Fruit fly (Drosophila melanogaster) whole organism, embryonic: ENCODE results near the gene sdt.

Source experiments
- Bteb2 ChIP-seq: fragments of 200-800 bp; sonication (Bioruptor generic); optimal IDR thresholded peaks from 2 replicates; lab custom pipeline; 2016; ENCODE audit warnings: missing biosample characterization, missing genetic modification characterization
- CG10209 ChIP-seq: fragments of 200-800 bp; sonication (Bioruptor generic); optimal IDR thresholded peaks from 3 replicates; lab custom pipeline; 2017; ENCODE audit warnings: missing biosample characterization, mild to moderate bottlenecking, missing genetic modification characterization, missing genetic modification reagents
- CG11093 ChIP-seq: fragments of 200-800 bp; sonication (Bioruptor generic); IDR thresholded peaks from 3 replicates; pipeline ENCODE4 v1.3.6; 2022; ENCODE audit warnings: missing biosample characterization, missing genetic modification characterization
- CG11247 ChIP-seq: fragments of 200-800 bp; sonication (Bioruptor generic); IDR thresholded peaks from 2 replicates; pipeline ENCODE4 v1.3.6; 2022; ENCODE audit warnings: missing biosample characterization, missing genetic modification characterization
- CG12155 ChIP-seq: fragments of 200-800 bp; sonication (Bioruptor generic); optimal IDR thresholded peaks from 3 replicates; lab custom pipeline; 2016; ENCODE audit warnings: missing biosample characterization, missing genetic modification characterization
- CG12299 ChIP-seq: fragments of 200-800 bp; sonication (Bioruptor generic); optimal IDR thresholded peaks from 2 replicates; lab custom pipeline; 2018; ENCODE audit warnings: missing biosample characterization, mild to moderate bottlenecking, missing genetic modification characterization
- CG12744 ChIP-seq: fragments of 200-800 bp; sonication (Bioruptor generic); optimal IDR thresholded peaks from 2 replicates; lab custom pipeline; 2016; ENCODE audit warnings: missing biosample characterization, missing genetic modification characterization
- CG12769 ChIP-seq: fragments of 200-800 bp; sonication (Bioruptor generic); optimal IDR thresholded peaks from 2 replicates; lab custom pipeline; 2019; ENCODE audit warnings: missing biosample characterization, mild to moderate bottlenecking, missing genetic modification characterization, moderate library complexity
- CG14710 ChIP-seq: fragments of 200-800 bp; sonication (Bioruptor generic); optimal IDR thresholded peaks from 3 replicates; lab custom pipeline; 2019; ENCODE audit warnings: missing biosample characterization, mild to moderate bottlenecking, missing genetic modification characterization, moderate library complexity
- CG1529 ChIP-seq: fragments of 200-800 bp; sonication (Bioruptor generic); optimal IDR thresholded peaks from 3 replicates; lab custom pipeline; 2018; ENCODE audit warnings: missing biosample characterization, missing genetic modification characterization
- CG16779 ChIP-seq: fragments of 200-800 bp; sonication (Bioruptor generic); IDR thresholded peaks from 2 replicates; pipeline ENCODE4 v1.3.6; 2022; ENCODE audit warnings: missing biosample characterization, missing genetic modification characterization
- CG16863 ChIP-seq: fragments of 200-800 bp; sonication (Bioruptor generic); optimal IDR thresholded peaks from 3 replicates; lab custom pipeline; 2016; ENCODE audit warnings: missing biosample characterization, missing genetic modification characterization
- CG17361 ChIP-seq: fragments of 200-800 bp; sonication (Bioruptor generic); IDR thresholded peaks from 3 replicates; pipeline ENCODE4 v1.3.6; 2022; ENCODE audit warnings: missing biosample characterization, missing genetic modification characterization
- CG17612 ChIP-seq: fragments of 200-800 bp; sonication (Bioruptor generic); IDR thresholded peaks from 2 replicates; pipeline ENCODE4 v1.3.6; 2022; ENCODE audit warnings: missing biosample characterization, missing genetic modification characterization
- CG31441 ChIP-seq: fragments of 200-800 bp; sonication (Bioruptor generic); IDR thresholded peaks from 2 replicates; pipeline ENCODE4 v1.3.6; 2022; ENCODE audit warnings: missing biosample characterization, missing genetic modification characterization
- CG3726 ChIP-seq: fragments of 200-800 bp; sonication (Bioruptor generic); IDR thresholded peaks from 3 replicates; pipeline ENCODE4, ENCODE4 v1.3.6; 2022; ENCODE audit warnings: missing biosample characterization, missing genetic modification characterization
- CG8359 ChIP-seq: fragments of 200-800 bp; sonication (Bioruptor generic); optimal IDR thresholded peaks from 2 replicates; lab custom pipeline; 2017; ENCODE audit warnings: missing biosample characterization, mild to moderate bottlenecking, missing genetic modification characterization, borderline replicate concordance
- CrebB ChIP-seq: fragments of 200-800 bp; sonication (Bioruptor generic); optimal IDR thresholded peaks from 3 replicates; lab custom pipeline; 2018; ENCODE audit warnings: missing biosample characterization, mild to moderate bottlenecking, missing genetic modification characterization
- E2f1 ChIP-seq: fragments of 200-800 bp; sonication (Bioruptor generic); IDR thresholded peaks from 2 replicates; pipeline ENCODE4 v1.3.6; 2022; ENCODE audit warnings: missing biosample characterization, missing genetic modification characterization
- Fer1 ChIP-seq: fragments of 200-800 bp; sonication (Bioruptor generic); optimal IDR thresholded peaks from 2 replicates; lab custom pipeline; 2017; ENCODE audit warnings: missing biosample characterization, mild to moderate bottlenecking, missing genetic modification characterization
- HLH54F ChIP-seq: fragments of 200-800 bp; sonication (Bioruptor generic); optimal IDR thresholded peaks from 3 replicates; lab custom pipeline; 2016; ENCODE audit warnings: missing biosample characterization, missing genetic modification characterization
- Hr3 ChIP-seq: fragments of 200-800 bp; sonication (Bioruptor generic); optimal IDR thresholded peaks from 3 replicates; lab custom pipeline; 2016; ENCODE audit warnings: missing biosample characterization, missing genetic modification characterization
- Lhr ChIP-seq: fragments of 200-800 bp; sonication (Bioruptor generic); optimal IDR thresholded peaks from 3 replicates; lab custom pipeline; 2017; ENCODE audit warnings: mild to moderate bottlenecking, missing biosample characterization, missing genetic modification reagents, missing genetic modification characterization
- Mes4 ChIP-seq: fragments of 200-800 bp; sonication (Bioruptor generic); optimal IDR thresholded peaks from 2 replicates; lab custom pipeline; 2016; ENCODE audit warnings: missing biosample characterization, missing genetic modification characterization
- Oli ChIP-seq: fragments of 200-800 bp; sonication (Bioruptor generic); optimal IDR thresholded peaks from 2 replicates; lab custom pipeline; 2018; ENCODE audit warnings: missing biosample characterization, mild to moderate bottlenecking, missing genetic modification characterization, moderate library complexity
- Sox100B ChIP-seq: fragments of 200-800 bp; sonication (Bioruptor generic); optimal IDR thresholded peaks from 3 replicates; lab custom pipeline; 2018; ENCODE audit warnings: missing biosample characterization, mild to moderate bottlenecking, missing genetic modification characterization
- Sry-β ChIP-seq: fragments of 200-800 bp; sonication (Bioruptor generic); optimal IDR thresholded peaks from 2 replicates; lab custom pipeline; 2018; ENCODE audit warnings: missing biosample characterization, mild to moderate bottlenecking, missing genetic modification characterization, moderate library complexity
- Sry-δ ChIP-seq: fragments of 200-800 bp; sonication (Bioruptor generic); optimal IDR thresholded peaks from 2 replicates; lab custom pipeline; 2016; ENCODE audit warnings: missing biosample characterization, missing genetic modification characterization
- amos ChIP-seq: fragments of 200-800 bp; sonication (Bioruptor generic); IDR thresholded peaks from 2 replicates; pipeline ENCODE4 v1.3.6; 2022; ENCODE audit warnings: missing biosample characterization, missing genetic modification characterization; ENCODE audit not compliant: partially characterized antibody
- ara ChIP-seq: fragments of 200-800 bp; sonication (Bioruptor generic); IDR thresholded peaks from 2 replicates; pipeline ENCODE4 v1.3.6; 2022; ENCODE audit warnings: missing biosample characterization, missing genetic modification characterization
- bbx ChIP-seq: fragments of 200-800 bp; sonication (Bioruptor generic); IDR thresholded peaks from 2 replicates; pipeline ENCODE4 v1.3.6; 2022; ENCODE audit warnings: missing biosample characterization, missing genetic modification characterization; ENCODE audit not compliant: partially characterized antibody
- chif ChIP-seq, 2 experiments: fragments of 200-800 bp; sonication (Bioruptor generic); optimal IDR thresholded peaks; 3 replicates each; lab custom pipeline; 2016; ENCODE audit warnings: missing biosample characterization in 2 of 2, missing genetic modification characterization in 2 of 2
- chm ChIP-seq: fragments of 200-800 bp; sonication (Bioruptor generic); IDR thresholded peaks from 2 replicates; pipeline ENCODE4 v1.3.6; 2022; ENCODE audit warnings: missing biosample characterization, missing genetic modification characterization
- da ChIP-seq: fragments of 200-800 bp; sonication (Bioruptor generic); optimal IDR thresholded peaks from 2 replicates; lab custom pipeline; 2016; ENCODE audit warnings: missing biosample characterization, missing genetic modification characterization
- fd64A ChIP-seq: fragments of 200-800 bp; sonication (Bioruptor generic); optimal IDR thresholded peaks from 3 replicates; lab custom pipeline; 2018; ENCODE audit warnings: missing biosample characterization, mild to moderate bottlenecking, missing genetic modification characterization
- fru ChIP-seq: fragments of >200 bp; optimal IDR thresholded peaks from 2 replicates; lab custom pipeline; 2017
- grau ChIP-seq: fragments of 200-800 bp; optimal IDR thresholded peaks from 3 replicates; lab custom pipeline; 2019; ENCODE audit warnings: missing biosample characterization, mild to moderate bottlenecking, missing genetic modification characterization, moderate library complexity
- h ChIP-seq: fragments of >200 bp; optimal IDR thresholded peaks from 2 replicates; lab custom pipeline; 2017
- hb ChIP-seq: fragments of 200-800 bp; sonication (Bioruptor generic); IDR thresholded peaks from 3 replicates; pipeline ENCODE4 v1.3.6; 2022; ENCODE audit warnings: missing biosample characterization, missing genetic modification characterization; ENCODE audit not compliant: partially characterized antibody
- insv ChIP-seq, 2 experiments: fragments of 200-800 bp; sonication (Bioruptor generic); optimal IDR thresholded peaks; 3 replicates each; lab custom pipeline; 2016 to 2018; ENCODE audit warnings: missing biosample characterization in 2 of 2, missing genetic modification characterization in 2 of 2
- luna ChIP-seq: fragments of 200-800 bp; sonication (Bioruptor generic); optimal IDR thresholded peaks from 2 replicates; lab custom pipeline; 2016; ENCODE audit warnings: missing biosample characterization, missing genetic modification characterization
- nerfin-1 ChIP-seq: fragments of 200-800 bp; sonication (Bioruptor generic); optimal IDR thresholded peaks from 3 replicates; lab custom pipeline; 2019; ENCODE audit warnings: missing biosample characterization, mild to moderate bottlenecking, missing genetic modification characterization, moderate library complexity
- pum ChIP-seq: fragments of 200-800 bp; sonication (Bioruptor generic); optimal IDR thresholded peaks from 2 replicates; lab custom pipeline; 2016; ENCODE audit warnings: missing biosample characterization, missing genetic modification characterization
- ro ChIP-seq: fragments of 200-800 bp; sonication (Bioruptor generic); IDR thresholded peaks from 2 replicates; pipeline ENCODE4 v1.3.6; 2022; ENCODE audit warnings: missing biosample characterization, missing genetic modification characterization
- sc ChIP-seq, 3 experiments: fragments of >200 bp in 2 of 3; fragments of 200-800 bp in 1 of 3; sonication (Bioruptor generic) in 1 of 3; optimal IDR thresholded peaks; 2 replicates in 2 of 3; 3 replicates in 1 of 3; lab custom pipeline; 2017; ENCODE audit warnings: mild to moderate bottlenecking in 1 of 3, missing biosample characterization in 1 of 3, missing genetic modification characterization in 1 of 3, missing genetic modification reagents in 1 of 3
- sim ChIP-seq: fragments of 200-800 bp; sonication (Bioruptor generic); IDR thresholded peaks from 2 replicates; pipeline ENCODE4 v1.3.6; 2022; ENCODE audit warnings: missing biosample characterization, missing genetic modification characterization
- sqz ChIP-seq: fragments of 200-800 bp; sonication (Bioruptor generic); optimal IDR thresholded peaks from 3 replicates; lab custom pipeline; 2018; ENCODE audit warnings: missing biosample characterization, mild to moderate bottlenecking, missing genetic modification characterization
- sug ChIP-seq: fragments of 200-800 bp; optimal IDR thresholded peaks from 2 replicates; lab custom pipeline; 2019; ENCODE audit warnings: missing biosample characterization, mild to moderate bottlenecking, missing genetic modification characterization, moderate library complexity
- tgo ChIP-seq: fragments of 200-800 bp; sonication (Bioruptor generic); IDR thresholded peaks from 3 replicates; pipeline ENCODE4 v1.3.6; 2022; ENCODE audit warnings: missing biosample characterization, missing genetic modification characterization
- twi ChIP-seq: fragments of 200-800 bp; optimal IDR thresholded peaks from 2 replicates; lab custom pipeline; 2019; ENCODE audit warnings: missing biosample characterization, mild to moderate bottlenecking, missing genetic modification characterization, moderate library complexity
- vnd ChIP-seq: fragments of 200-800 bp; sonication (Bioruptor generic); IDR thresholded peaks from 3 replicates; pipeline ENCODE4 v1.3.6; 2022; ENCODE audit warnings: missing biosample characterization, missing genetic modification characterization; ENCODE audit not compliant: partially characterized antibody
- zfh1 ChIP-seq: fragments of 200-800 bp; sonication (Bioruptor generic); IDR thresholded peaks from 3 replicates; pipeline ENCODE4 v1.3.6; 2022; ENCODE audit warnings: missing biosample characterization, missing genetic modification characterization

sdt gene

dm6 chrX:8259881-8260280 is 81.5 kb downstream of the sdt start (continued):
- TF ChIP-seq CG11093 (GFP tag; lab: Robert Waterston, UW) (no peak), chif (GFP tag; optimal IDR thresholded peaks at IDR 0.05; lab: Kevin White, UChicago) (peak; percentile 5 to 21), sim (no peak), ro (GFP tag; lab: Robert Waterston, UW) (no peak), E2f1 (no peak), CG12744 (no peak), CG31441 (GFP tag; lab: Robert Waterston, UW) (peak; percentile 37; the same call in 1 of the 2 replicates), CG14710 (peak; percentile 36), CG16779 (GFP tag; lab: Robert Waterston, UW) (no peak), zfh1 (GFP tag; lab: Robert Waterston, UW) (peak; percentile 64), CrebB (tag; lab: Kevin White, UChicago) (no peak), sqz (GFP tag; lab: Kevin White, UChicago) (peak; percentile 7), sc (optimal IDR thresholded peaks at IDR 0.05; lab: Kevin White, UChicago) (no peak), sc (GFP tag; optimal IDR thresholded peaks at IDR 0.05; lab: Kevin White, UChicago) (no peak), amos (GFP tag; lab: Robert Waterston, UW) (no peak), vnd (GFP tag; lab: Robert Waterston, UW) (no peak), h (lab: Kevin White, UChicago) (no peak), CG11247 (GFP tag; lab: Robert Waterston, UW) (no peak), Oli (tag; lab: Kevin White, UChicago) (peak; percentile 24), CG3726 (GFP tag; lab: Robert Waterston, UW) (no peak), pum (no peak), bbx (no peak), insv (GFP tag; optimal IDR thresholded peaks at IDR 0.05; lab: Kevin White, UChicago) (no peak), grau (tag; lab: Kevin White, UChicago) (peak; percentile 28), Hr3 (GFP tag; lab: Kevin White, UChicago) (peak; percentile 7), Sry-β (GFP tag; lab: Kevin White, UChicago) (no peak), CG12299 (tag; lab: Kevin White, UChicago) (no peak), CG17361 (GFP tag; lab: Robert Waterston, UW) (no peak; the same call in 2 of the 3 replicates), Mes4 (GFP tag; lab: Kevin White, UChicago) (no peak), hb (GFP tag; lab: Robert Waterston, UW) (no peak), Lhr (GFP tag; lab: Kevin White, UChicago) (no peak), fd64A (GFP tag; lab: Kevin White, UChicago) (no peak), ara (peak; percentile 53; the same call in 1 of the 2 replicates), chm (GFP tag; lab: Robert Waterston, UW) (no peak), nerfin-1 (tag; lab: Kevin White, UChicago) (no peak), CG1529 (GFP tag; lab: Kevin White, UChicago) (peak; percentile 13), twi (tag; lab: Kevin White, UChicago) (no peak), CG17612 (GFP tag; lab: Robert Waterston, UW) (no peak), CG16863 (no peak), CG8359 (GFP tag; lab: Kevin White, UChicago) (no peak), CG12769 (tag; lab: Kevin White, UChicago) (no peak), Sox100B (no peak), HLH54F (no peak), Bteb2 (no peak), sug (tag; lab: Kevin White, UChicago) (no peak), CG12155 (GFP tag; lab: Kevin White, UChicago) (no peak), Fer1 (GFP tag; lab: Kevin White, UChicago) (no peak), CG10209 (GFP tag; lab: Kevin White, UChicago) (no peak), da (no peak), fru (lab: Kevin White, UChicago) (no peak), Sry-δ (no peak), tgo (GFP tag; lab: Robert Waterston, UW) (no peak; the same call in 2 of the 3 replicates), luna (no peak)
